Worm (Caenorhabditis elegans) whole organism, L3 larva: ENCODE measurements around the gene paa-1.

ENCODE experiments used
- R02D3.7 ChIP-seq: fragments of 150-350 bp; optimal IDR thresholded peaks from 2 replicates; lab custom pipeline; 2014; ENCODE audit warnings: missing biosample characterization, missing genetic modification characterization
- ZK546.5 ChIP-seq: sonication (generic microtip); optimal IDR thresholded peaks from 2 replicates; lab custom pipeline; 2017; ENCODE audit warnings: missing biosample characterization, missing genetic modification characterization
- aly-2 ChIP-seq: fragments of 150-350 bp; optimal IDR thresholded peaks from 2 replicates; lab custom pipeline; 2014; ENCODE audit warnings: missing biosample characterization, missing genetic modification characterization
- ceh-16 ChIP-seq: sonication (generic microtip); optimal IDR thresholded peaks from 2 replicates; lab custom pipeline; 2017; ENCODE audit warnings: missing biosample characterization, missing genetic modification characterization
- ceh-28 ChIP-seq: fragments of 150-350 bp; optimal IDR thresholded peaks from 2 replicates; lab custom pipeline; 2014; ENCODE audit warnings: missing biosample characterization, missing genetic modification reagents, missing genetic modification characterization
- ceh-82 ChIP-seq: fragments of 150-350 bp; optimal IDR thresholded peaks from 2 replicates; lab custom pipeline; 2014; ENCODE audit warnings: missing biosample characterization, missing genetic modification characterization
- ceh-9 ChIP-seq: sonication (generic microtip); optimal IDR thresholded peaks from 2 replicates; lab custom pipeline; 2018; ENCODE audit warnings: missing biosample characterization, missing genetic modification characterization
- egl-5 ChIP-seq: fragments of 150-350 bp; optimal IDR thresholded peaks from 2 replicates; lab custom pipeline; 2017; ENCODE audit warnings: missing biosample characterization, missing genetic modification reagents, missing genetic modification characterization, inconsistent platforms
- fkh-2 ChIP-seq: fragments of 150-350 bp; optimal IDR thresholded peaks from 2 replicates; lab custom pipeline; 2014; ENCODE audit warnings: missing biosample characterization, missing genetic modification reagents, missing genetic modification characterization
- fos-1 ChIP-seq: fragments of 150-350 bp; optimal IDR thresholded peaks from 2 replicates; lab custom pipeline; 2014; ENCODE audit warnings: missing biosample characterization, missing genetic modification characterization
- hmg-11 ChIP-seq: sonication (generic microtip); optimal IDR thresholded peaks from 2 replicates; lab custom pipeline; 2016; ENCODE audit warnings: missing genetic modification characterization, missing compliant biosample characterization
- jun-1 ChIP-seq: fragments of 150-350 bp; optimal IDR thresholded peaks from 2 replicates; lab custom pipeline; 2014; ENCODE audit warnings: missing biosample characterization, missing genetic modification reagents, missing genetic modification characterization
- lin-15B ChIP-seq: fragments of 150-350 bp; optimal IDR thresholded peaks from 2 replicates; lab custom pipeline; 2014; ENCODE audit warnings: missing biosample characterization, missing genetic modification characterization
- lin-39 ChIP-seq: fragments of 150-350 bp; optimal IDR thresholded peaks from 2 replicates; lab custom pipeline; 2018; ENCODE audit warnings: missing biosample characterization, missing genetic modification reagents, missing genetic modification characterization
- mdl-1 ChIP-seq: fragments of 150-350 bp; optimal IDR thresholded peaks from 2 replicates; lab custom pipeline; 2014; ENCODE audit warnings: missing biosample characterization, missing genetic modification characterization
- nfya-1 ChIP-seq: sonication (generic microtip); optimal IDR thresholded peaks from 2 replicates; lab custom pipeline; 2017; ENCODE audit warnings: missing genetic modification characterization, mild to moderate bottlenecking, missing compliant biosample characterization, antibody characterized with exemption, moderate library complexity; ENCODE audit not compliant: insufficient read depth
- nhr-23 ChIP-seq: fragments of 150-350 bp; optimal IDR thresholded peaks from 2 replicates; lab custom pipeline; 2014; ENCODE audit warnings: missing biosample characterization, missing genetic modification reagents, missing genetic modification characterization
- nhr-43 ChIP-seq: sonication (generic microtip); optimal IDR thresholded peaks from 2 replicates; lab custom pipeline; 2016; ENCODE audit warnings: mild to moderate bottlenecking, missing genetic modification characterization, missing compliant biosample characterization; ENCODE audit not compliant: poor library complexity, severe bottlenecking
- nhr-67 ChIP-seq: fragments of 150-350 bp; optimal IDR thresholded peaks from 2 replicates; lab custom pipeline; 2014; ENCODE audit warnings: missing biosample characterization, missing genetic modification characterization
- nhr-76 ChIP-seq: fragments of 150-350 bp; sonication (generic microtip); optimal IDR thresholded peaks from 5 replicates; lab custom pipeline; 2014; ENCODE audit warnings: missing biosample characterization, missing genetic modification characterization
- nhr-77 ChIP-seq: fragments of 150-350 bp; optimal IDR thresholded peaks from 2 replicates; lab custom pipeline; 2014; ENCODE audit warnings: missing biosample characterization, missing genetic modification characterization
- skn-1 ChIP-seq: fragments of 150-350 bp; optimal IDR thresholded peaks from 2 replicates; lab custom pipeline; 2014; ENCODE audit warnings: missing biosample characterization, missing genetic modification characterization
- tbx-2 ChIP-seq: sonication (generic microtip); optimal IDR thresholded peaks from 2 replicates; lab custom pipeline; 2016; ENCODE audit warnings: mild to moderate bottlenecking, missing genetic modification characterization, missing compliant biosample characterization
- unc-39 ChIP-seq: sonication (generic microtip); optimal IDR thresholded peaks from 4 replicates; lab custom pipeline; 2017; ENCODE audit warnings: missing biosample characterization, missing genetic modification characterization
- ztf-4 ChIP-seq: fragments of 150-350 bp; optimal IDR thresholded peaks from 2 replicates; lab custom pipeline; 2014; ENCODE audit warnings: missing biosample characterization, missing genetic modification characterization

paa-1 gene

DNA sequence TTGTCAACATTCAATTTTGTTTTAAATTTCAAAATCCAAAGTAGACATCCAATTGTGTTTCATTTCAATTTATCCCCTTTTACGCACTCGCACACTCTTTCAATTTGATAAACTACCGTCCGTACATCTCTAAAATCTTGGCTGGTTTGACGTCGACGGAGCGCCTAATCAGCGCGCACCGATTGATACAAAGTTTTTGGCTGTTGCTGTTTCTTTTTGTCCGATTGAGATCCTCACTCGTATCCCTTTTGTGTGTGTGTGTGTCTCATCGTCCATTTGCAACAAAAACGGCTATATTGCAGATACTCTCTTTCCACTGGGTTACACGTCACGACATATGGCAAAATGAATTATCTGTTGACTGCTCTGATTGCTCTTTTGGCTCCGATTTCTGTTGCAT is 23.6 kb downstream of the paa-1 start, which contains the start of gene lon-1:
TSS of gene lon-1 (plus strand) at position 301 of the 400 bp plus-strand sequence.
- TF ChIP-seq unc-39 (tag; lab: Kevin White, UChicago) (no peak), nhr-23 (peak; percentile 15)

- TF ChIP-seq fkh-2 (tag; lab: Kevin White, UChicago) = no peak
- TF ChIP-seq nhr-43 = no peak
- TF ChIP-seq unc-39 (tag; lab: Kevin White, UChicago) = no peak
- no peak for TF ChIP-seq nhr-76
- no peak for TF ChIP-seq lin-39 (tag; lab: Kevin White, UChicago)
- TF ChIP-seq aly-2 = no peak
- no peak for TF ChIP-seq nfya-1
- TF ChIP-seq tbx-2 = no peak
- no peak for TF ChIP-seq hmg-11 (tag; lab: Kevin White, UChicago)
- TF ChIP-seq R02D3.7 (tag; lab: Kevin White, UChicago) = no peak
- no peak for TF ChIP-seq lin-15B (tag; lab: Kevin White, UChicago)
- TF ChIP-seq ceh-16 = no peak
- no peak for TF ChIP-seq ceh-9 (tag; lab: Kevin White, UChicago)
- TF ChIP-seq nhr-77 (tag; lab: Kevin White, UChicago) = no peak
These were observed 27.5 kb downstream of the paa-1 start, which contains the start of gene R02F2.10 for ce11 chrIII:5478011-5478410. R02F2.10 (plus strand) TSS chrIII:5478311.

- TF ChIP-seq nhr-76 (no peak), fos-1 (tag; lab: Kevin White, UChicago) (no peak)
- TF ChIP-seq, all 47 proteins: peak for 0
These were observed 28.4 kb downstream of the paa-1 start, which contains the start of the genes R02F2.6 and R02F2.5 for ce11 chrIII:5478824-5479368. R02F2.6 (minus strand) TSS chrIII:5478924. R02F2.5 (plus strand) TSS chrIII:5479318.

ce11 chrIII:5479493-5480167 is 29.1 kb downstream of the paa-1 start:
- TF ChIP-seq ceh-28 (tag; lab: Kevin White, UChicago) (peak; percentile 51), ztf-4 (tag; lab: Kevin White, UChicago) (no peak), unc-39 (tag; lab: Kevin White, UChicago) (no peak)

DNA sequence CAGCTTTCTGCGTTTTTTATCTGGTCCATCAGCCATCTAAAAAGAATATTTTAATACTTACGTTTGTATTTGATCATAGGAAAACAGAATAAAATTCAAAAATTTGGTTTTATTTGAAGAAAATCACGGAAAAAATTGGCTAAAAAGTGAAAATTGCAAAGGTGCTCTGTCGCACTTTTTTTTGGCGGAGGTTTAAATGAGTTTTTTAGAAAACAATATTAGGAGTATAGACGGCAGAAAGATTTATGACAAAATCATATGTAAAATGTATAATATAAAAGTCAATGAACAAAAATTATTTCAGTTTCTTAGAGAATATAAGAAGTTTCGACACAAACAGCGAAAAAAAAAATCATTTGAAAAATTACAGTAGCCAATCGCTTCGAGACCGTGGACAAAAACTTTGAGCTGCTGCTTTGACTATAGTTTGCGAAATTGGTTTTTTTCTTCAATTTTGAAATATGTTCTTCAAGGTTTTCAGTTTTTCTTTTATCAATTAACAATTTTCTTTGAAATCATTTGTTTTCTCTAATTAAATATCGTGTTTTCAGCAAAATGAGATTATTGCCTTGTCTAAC is 33.3 kb downstream of the paa-1 start, which contains the start of the genes R02F2.7 and R02F2.4:
TSS of gene R02F2.7 (minus strand) at position 36 of the 578 bp plus-strand sequence.
TSS of gene R02F2.4 (plus strand) at position 552 of the 578 bp plus-strand sequence.
- TF ChIP-seq skn-1 (tag; lab: Kevin White, UChicago) (no peak), ZK546.5 (tag; lab: Kevin White, UChicago) (no peak), lin-15B (tag; lab: Kevin White, UChicago) (peak; percentile 12), nfya-1 (peak; percentile 2), nhr-23 (peak; percentile 23), jun-1 (tag; lab: Kevin White, UChicago) (no peak)

DNA sequence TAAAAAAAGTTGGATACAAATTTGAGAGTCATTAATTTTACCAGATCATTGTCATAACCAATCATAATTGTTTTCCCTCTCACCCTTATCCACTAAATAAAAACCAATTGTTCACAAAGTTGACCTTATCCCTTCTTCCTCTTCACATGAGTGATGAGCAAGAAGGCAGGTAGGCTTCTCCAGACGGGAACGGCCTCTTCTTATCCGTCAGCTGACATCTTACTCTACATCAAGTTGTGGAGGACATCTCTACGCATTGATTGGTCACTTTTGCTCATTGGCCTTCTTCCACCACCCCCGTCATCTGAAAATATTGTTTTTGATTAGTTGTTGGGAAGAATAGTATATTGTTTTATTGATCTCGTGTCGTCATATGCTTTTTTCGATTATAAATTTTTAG is 35.8 kb downstream of the paa-1 start:
- TF ChIP-seq nfya-1 = peak; percentile 54
- TF ChIP-seq ceh-28 (tag; lab: Kevin White, UChicago) = no peak
- TF ChIP-seq, all 47 proteins: peak for 1

DNA sequence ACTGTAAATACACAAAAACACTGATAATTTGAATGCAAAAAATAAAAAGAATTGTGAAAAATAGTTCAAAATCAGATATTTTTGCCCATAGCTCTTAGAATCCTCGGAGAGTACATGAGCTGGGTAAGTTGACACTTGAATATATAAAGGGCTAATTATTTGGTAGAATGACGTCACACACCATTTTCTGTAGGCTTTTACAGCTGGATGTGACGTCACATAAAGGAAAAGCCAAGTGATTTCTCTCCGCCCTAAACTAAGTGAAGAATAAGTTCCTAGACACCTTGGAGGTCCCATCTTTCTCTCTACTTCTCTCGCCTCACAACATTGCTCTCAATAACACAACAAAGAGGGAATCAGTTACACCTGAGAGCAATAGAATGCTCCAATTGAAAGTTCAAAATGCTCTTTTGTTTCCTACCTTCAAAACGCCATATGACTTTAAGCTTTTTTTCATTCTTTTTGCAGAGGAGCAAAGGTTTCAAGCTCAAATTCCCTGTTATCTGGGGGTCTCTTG is 36.6 kb downstream of the paa-1 start, which contains the start of gene osg-1:
TSS of gene osg-1 (plus strand) at position 467 of the 517 bp plus-strand sequence.
- TF ChIP-seq nhr-67 (no peak), lin-15B (tag; lab: Kevin White, UChicago) (no peak), ceh-9 (tag; lab: Kevin White, UChicago) (no peak), hmg-11 (tag; lab: Kevin White, UChicago) (no peak), nhr-76 (no peak), mdl-1 (no peak), egl-5 (tag; lab: Kevin White, UChicago) (no peak), ceh-82 (tag; lab: Kevin White, UChicago) (no peak), skn-1 (tag; lab: Kevin White, UChicago) (no peak), nfya-1 (no peak)
- TF ChIP-seq, all 47 proteins: peak for 0
